Fruit fly (Drosophila melanogaster) whole organism, embryonic: ENCODE results near the gene bbg.

Experiments used
- Bgb ChIP-seq: fragments of 200-800 bp; sonication (Bioruptor generic); IDR thresholded peaks from 2 replicates; pipeline ENCODE4 v1.3.6; 2022; ENCODE audit warnings: missing biosample characterization, missing genetic modification characterization; ENCODE audit not compliant: partially characterized antibody
- CG10267 ChIP-seq: fragments of 200-800 bp; sonication (Bioruptor generic); optimal IDR thresholded peaks from 2 replicates; lab custom pipeline; 2018; ENCODE audit warnings: missing biosample characterization, mild to moderate bottlenecking, missing genetic modification characterization, moderate library complexity
- CG10321 ChIP-seq: fragments of 200-800 bp; sonication (Bioruptor generic); IDR thresholded peaks from 2 replicates; pipeline ENCODE4 v1.3.6; 2022; ENCODE audit warnings: missing biosample characterization, missing genetic modification characterization
- CG10543 ChIP-seq: fragments of 200-800 bp; sonication (Bioruptor generic); optimal IDR thresholded peaks from 3 replicates; lab custom pipeline; 2017; ENCODE audit warnings: missing biosample characterization, mild to moderate bottlenecking, missing genetic modification characterization, moderate library complexity
- CG11504 ChIP-seq: fragments of 200-800 bp; sonication (Bioruptor generic); optimal IDR thresholded peaks from 3 replicates; lab custom pipeline; 2019; ENCODE audit warnings: missing biosample characterization, mild to moderate bottlenecking, missing genetic modification characterization, moderate library complexity
- CG11696 ChIP-seq: fragments of 200-800 bp; sonication (Bioruptor generic); IDR thresholded peaks from 2 replicates; pipeline ENCODE4 v1.3.6; 2022; ENCODE audit warnings: missing biosample characterization, missing genetic modification characterization
- CG11723 ChIP-seq: fragments of 200-800 bp; sonication (Bioruptor generic); optimal IDR thresholded peaks from 2 replicates; lab custom pipeline; 2017; ENCODE audit warnings: missing biosample characterization, mild to moderate bottlenecking, missing genetic modification characterization
- CG12659 ChIP-seq: fragments of 200-800 bp; sonication (Bioruptor generic); optimal IDR thresholded peaks from 3 replicates; lab custom pipeline; 2017; ENCODE audit warnings: mild to moderate bottlenecking, missing biosample characterization, missing genetic modification reagents, missing genetic modification characterization
- CG13424 ChIP-seq: fragments of 200-800 bp; sonication (Bioruptor generic); optimal IDR thresholded peaks from 2 replicates; lab custom pipeline; 2019; ENCODE audit warnings: missing biosample characterization, mild to moderate bottlenecking, missing genetic modification characterization, moderate library complexity
- CG15601 ChIP-seq: fragments of 200-800 bp; sonication (Bioruptor generic); optimal IDR thresholded peaks from 3 replicates; lab custom pipeline; 2019; ENCODE audit warnings: missing biosample characterization, mild to moderate bottlenecking, missing genetic modification characterization, moderate library complexity
- CG18262 ChIP-seq: fragments of 200-800 bp; optimal IDR thresholded peaks from 3 replicates; lab custom pipeline; 2019; ENCODE audit warnings: missing biosample characterization, mild to moderate bottlenecking, missing genetic modification characterization, moderate library complexity
- CG30020 ChIP-seq: fragments of 200-800 bp; optimal IDR thresholded peaks from 2 replicates; lab custom pipeline; 2019; ENCODE audit warnings: missing biosample characterization, mild to moderate bottlenecking, missing genetic modification characterization, moderate library complexity
- CG42726 ChIP-seq: fragments of 200-800 bp; sonication (Bioruptor generic); IDR thresholded peaks from 2 replicates; pipeline ENCODE4 v1.3.6; 2022; ENCODE audit warnings: missing biosample characterization, missing genetic modification characterization; ENCODE audit not compliant: partially characterized antibody
- CG4854 ChIP-seq: fragments of 200-800 bp; sonication (Bioruptor generic); optimal IDR thresholded peaks from 2 replicates; lab custom pipeline; 2016; ENCODE audit warnings: missing biosample characterization, missing genetic modification characterization, inconsistent platforms
- CG6854 ChIP-seq: fragments of 200-800 bp; sonication (Bioruptor generic); optimal IDR thresholded peaks from 3 replicates; lab custom pipeline; 2017; ENCODE audit warnings: missing biosample characterization, mild to moderate bottlenecking, missing genetic modification characterization
- CG7963 ChIP-seq: fragments of 200-800 bp; sonication (Bioruptor generic); IDR thresholded peaks from 3 replicates; pipeline ENCODE4 v1.3.6; 2022; ENCODE audit warnings: missing biosample characterization, missing genetic modification characterization; ENCODE audit not compliant: partially characterized antibody
- CG8478 ChIP-seq: fragments of >200 bp; optimal IDR thresholded peaks from 2 replicates; lab custom pipeline; 2018
- CG9609 ChIP-seq: fragments of 200-800 bp; sonication (Bioruptor generic); optimal IDR thresholded peaks from 3 replicates; lab custom pipeline; 2016; ENCODE audit warnings: missing biosample characterization, missing genetic modification characterization
- CTCF ChIP-seq: fragments of 200-800 bp; sonication (Bioruptor generic); optimal IDR thresholded peaks from 2 replicates; lab custom pipeline; 2017; ENCODE audit warnings: missing biosample characterization, mild to moderate bottlenecking, missing genetic modification characterization, moderate library complexity
- Dbx ChIP-seq: fragments of 200-800 bp; sonication (Bioruptor generic); IDR thresholded peaks from 3 replicates; pipeline ENCODE4 v1.3.6; 2022; ENCODE audit warnings: missing biosample characterization, missing genetic modification characterization
- Deaf1 ChIP-seq: fragments of 200-800 bp; optimal IDR thresholded peaks from 3 replicates; lab custom pipeline; 2019; ENCODE audit warnings: missing biosample characterization, mild to moderate bottlenecking, missing genetic modification characterization, moderate library complexity
- Eip74EF ChIP-seq, 2 experiments: fragments of 200-800 bp in 1 of 2; fragments of >200 bp in 1 of 2; sonication (Bioruptor generic) in 1 of 2; optimal IDR thresholded peaks; 2 replicates each; lab custom pipeline; 2017 to 2019; ENCODE audit warnings: missing biosample characterization in 2 of 2, missing genetic modification characterization in 2 of 2, mild to moderate bottlenecking in 1 of 2, moderate library complexity in 1 of 2
- Elba2 ChIP-seq: fragments of 200-800 bp; sonication (Bioruptor generic); optimal IDR thresholded peaks from 3 replicates; lab custom pipeline; 2016; ENCODE audit warnings: missing biosample characterization, missing genetic modification characterization
- HHEX ChIP-seq: fragments of 200-800 bp; sonication (Bioruptor generic); optimal IDR thresholded peaks from 3 replicates; lab custom pipeline; 2017; ENCODE audit warnings: missing biosample characterization, mild to moderate bottlenecking, missing genetic modification characterization, missing genetic modification reagents
- HmgZ ChIP-seq: fragments of 200-800 bp; sonication (Bioruptor generic); optimal IDR thresholded peaks from 2 replicates; lab custom pipeline; 2018; ENCODE audit warnings: missing biosample characterization, mild to moderate bottlenecking, missing genetic modification characterization
- Hmx ChIP-seq: fragments of 200-800 bp; sonication (Bioruptor generic); optimal IDR thresholded peaks from 2 replicates; lab custom pipeline; 2016; ENCODE audit warnings: missing biosample characterization, missing genetic modification characterization
- Lhr ChIP-seq: fragments of 200-800 bp; sonication (Bioruptor generic); optimal IDR thresholded peaks from 3 replicates; lab custom pipeline; 2017; ENCODE audit warnings: mild to moderate bottlenecking, missing biosample characterization, missing genetic modification reagents, missing genetic modification characterization
- Opbp ChIP-seq: fragments of 200-800 bp; sonication (Bioruptor generic); IDR thresholded peaks from 3 replicates; pipeline ENCODE4 v1.3.6; 2022; ENCODE audit warnings: missing biosample characterization, missing genetic modification characterization; ENCODE audit not compliant: partially characterized antibody
- Pdp1 ChIP-seq, 2 experiments: fragments of 200-800 bp; sonication (Bioruptor generic); optimal IDR thresholded peaks; 3 replicates each; lab custom pipeline; 2016; ENCODE audit warnings: missing biosample characterization in 2 of 2, missing genetic modification characterization in 2 of 2, mild to moderate bottlenecking in 1 of 2, moderate library complexity in 1 of 2
- amos ChIP-seq: fragments of 200-800 bp; sonication (Bioruptor generic); IDR thresholded peaks from 2 replicates; pipeline ENCODE4 v1.3.6; 2022; ENCODE audit warnings: missing biosample characterization, missing genetic modification characterization; ENCODE audit not compliant: partially characterized antibody
- bowl ChIP-seq: fragments of 200-800 bp; sonication (Bioruptor generic); IDR thresholded peaks from 2 replicates; pipeline ENCODE4 v1.3.6; 2022; ENCODE audit warnings: missing biosample characterization, missing genetic modification characterization
- cad ChIP-seq: fragments of >200 bp; optimal IDR thresholded peaks from 2 replicates; lab custom pipeline; 2017; ENCODE audit warnings: missing biosample characterization, missing genetic modification characterization
- chm ChIP-seq: fragments of 200-800 bp; sonication (Bioruptor generic); IDR thresholded peaks from 2 replicates; pipeline ENCODE4 v1.3.6; 2022; ENCODE audit warnings: missing biosample characterization, missing genetic modification characterization
- crc ChIP-seq: fragments of 200-800 bp; sonication (Bioruptor generic); optimal IDR thresholded peaks from 2 replicates; lab custom pipeline; 2016; ENCODE audit warnings: missing biosample characterization, missing genetic modification characterization
- disco-r ChIP-seq: fragments of 200-800 bp; sonication (Bioruptor generic); optimal IDR thresholded peaks from 2 replicates; lab custom pipeline; 2016; ENCODE audit warnings: missing biosample characterization, missing genetic modification characterization
- ems ChIP-seq: fragments of 200-800 bp; sonication (Bioruptor generic); optimal IDR thresholded peaks from 3 replicates; lab custom pipeline; 2016; ENCODE audit warnings: missing biosample characterization, missing genetic modification characterization
- grn ChIP-seq: fragments of 200-800 bp; sonication (Bioruptor generic); optimal IDR thresholded peaks from 3 replicates; lab custom pipeline; 2017; ENCODE audit warnings: missing biosample characterization, missing genetic modification characterization
- hkb ChIP-seq, 2 experiments: fragments of 200-800 bp in 1 of 2; fragments of >200 bp in 1 of 2; sonication (Bioruptor generic) in 1 of 2; IDR thresholded peaks in 1 of 2; optimal IDR thresholded peaks in 1 of 2; 2 replicates each; pipeline versions ENCODE4 v1.3.6 to Lab custom; 2017 to 2022; ENCODE audit warnings: missing biosample characterization in 1 of 2, missing genetic modification characterization in 1 of 2
- knrl ChIP-seq: fragments of 200-800 bp; sonication (Bioruptor generic); IDR thresholded peaks from 3 replicates; pipeline ENCODE4 v1.3.6; 2022; ENCODE audit warnings: missing biosample characterization, missing genetic modification characterization; ENCODE audit not compliant: partially characterized antibody
- luna ChIP-seq: fragments of 200-800 bp; sonication (Bioruptor generic); optimal IDR thresholded peaks from 2 replicates; lab custom pipeline; 2016; ENCODE audit warnings: missing biosample characterization, missing genetic modification characterization
- mam ChIP-seq: fragments of 200-800 bp; sonication (Bioruptor generic); optimal IDR thresholded peaks from 3 replicates; lab custom pipeline; 2016; ENCODE audit warnings: missing biosample characterization, missing genetic modification characterization
- ranshi ChIP-seq: fragments of 200-800 bp; sonication (Bioruptor generic); IDR thresholded peaks from 2 replicates; pipeline ENCODE4 v1.3.6; 2022; ENCODE audit warnings: missing biosample characterization, missing genetic modification characterization
- stwl ChIP-seq: fragments of 200-800 bp; sonication (Bioruptor generic); optimal IDR thresholded peaks from 3 replicates; lab custom pipeline; 2018; ENCODE audit warnings: missing biosample characterization, mild to moderate bottlenecking, missing genetic modification characterization, moderate library complexity
- trem ChIP-seq: fragments of 200-800 bp; optimal IDR thresholded peaks from 3 replicates; lab custom pipeline; 2019; ENCODE audit warnings: missing biosample characterization, mild to moderate bottlenecking, missing genetic modification characterization, moderate library complexity
- z ChIP-seq: fragments of 200-800 bp; sonication (Bioruptor generic); IDR thresholded peaks from 3 replicates; pipeline ENCODE4 v1.3.6; 2022; ENCODE audit warnings: missing biosample characterization, missing genetic modification characterization
- zfh1 ChIP-seq: fragments of 200-800 bp; sonication (Bioruptor generic); IDR thresholded peaks from 3 replicates; pipeline ENCODE4 v1.3.6; 2022; ENCODE audit warnings: missing biosample characterization, missing genetic modification characterization

bbg gene

dm6 chr3L:14517525-14517924 lies 18.6 kb downstream of the bbg start, which contains the start of gene CG9592:
Gene CG9592, plus strand, starts transcription at chr3L:14517825.
- TF ChIP-seq Pdp1 (GFP tag; optimal IDR thresholded peaks at IDR 0.05; lab: Kevin White, UChicago) = peak in 1 of 2 experiments; percentile 55
- TF ChIP-seq Elba2 (GFP tag; lab: Kevin White, UChicago) = no peak

dm6 chr3L:14515690-14516089 lies 20.4 kb downstream of the bbg start:
- TF ChIP-seq hkb (optimal IDR thresholded peaks at IDR 0.05; lab: Kevin White, UChicago) (peak; percentile 16), hkb (GFP tag; IDR thresholded peaks at IDR 0.05; lab: Robert Waterston, UW) (no peak), bowl (GFP tag; lab: Robert Waterston, UW) (no peak)

dm6 chr3L:14513286-14513685 lies 22.8 kb downstream of the bbg start:
- TF ChIP-seq CG10267 (tag; lab: Kevin White, UChicago) = no peak
- TF ChIP-seq CG4854 = no peak
- TF ChIP-seq amos (GFP tag; lab: Robert Waterston, UW) = peak; percentile 53
- TF ChIP-seq CG42726 (GFP tag; lab: Robert Waterston, UW) = peak; percentile 34; the same call in 1 of the 2 replicates
- TF ChIP-seq Deaf1 (tag; lab: Kevin White, UChicago) = no peak
- no peak for TF ChIP-seq CG10321 (GFP tag; lab: Robert Waterston, UW)
- TF ChIP-seq zfh1 (GFP tag; lab: Robert Waterston, UW) = no peak
- TF ChIP-seq luna (GFP tag; lab: Kevin White, UChicago) = no peak
- TF ChIP-seq crc (GFP tag; lab: Kevin White, UChicago) = no peak
- TF ChIP-seq Bgb = peak; percentile 52; the same call in 1 of the 2 replicates
- peak; percentile 47 for TF ChIP-seq stwl (tag; lab: Kevin White, UChicago)
- no peak for TF ChIP-seq CG11723 (GFP tag; lab: Kevin White, UChicago)
- TF ChIP-seq knrl (GFP tag; lab: Robert Waterston, UW) = peak; percentile 36; the same call in 1 of the 3 replicates
- no peak for TF ChIP-seq CG15601
- no peak for TF ChIP-seq CG9609
- TF ChIP-seq CG6854 (GFP tag; lab: Kevin White, UChicago) = no peak
- no peak for TF ChIP-seq Dbx (GFP tag; lab: Robert Waterston, UW)
- no peak for TF ChIP-seq hkb (optimal IDR thresholded peaks at IDR 0.05; lab: Kevin White, UChicago)
- no peak for TF ChIP-seq hkb (GFP tag; IDR thresholded peaks at IDR 0.05; lab: Robert Waterston, UW)
- TF ChIP-seq CG10543 (GFP tag; lab: Kevin White, UChicago) = no peak
- TF ChIP-seq CG12659 (GFP tag; lab: Kevin White, UChicago) = no peak
- no peak for TF ChIP-seq CG13424 (tag; lab: Kevin White, UChicago)
- TF ChIP-seq mam = no peak
- peak; percentile 22 for TF ChIP-seq CG8478 (lab: Kevin White, UChicago)
- peak; percentile 83 for TF ChIP-seq CTCF (GFP tag; lab: Kevin White, UChicago)
- peak; percentile 3 for TF ChIP-seq trem (tag; lab: Kevin White, UChicago)
- 0 out of 3 replicates have a peak, but pooled peaks have one; percentile 24 for TF ChIP-seq Opbp
- no peak for TF ChIP-seq CG11696 (GFP tag; lab: Robert Waterston, UW)
- no peak for TF ChIP-seq CG7963 (GFP tag; lab: Robert Waterston, UW)
- TF ChIP-seq chm = no peak
- TF ChIP-seq CG30020 (tag; lab: Kevin White, UChicago) = no peak
- no peak for TF ChIP-seq ems
- no peak for TF ChIP-seq Hmx (GFP tag; lab: Kevin White, UChicago)
- TF ChIP-seq HHEX (GFP tag; lab: Kevin White, UChicago) = no peak
- TF ChIP-seq HmgZ (tag; lab: Kevin White, UChicago) = peak; percentile 23
- no peak for TF ChIP-seq ranshi (GFP tag; lab: Robert Waterston, UW)
- TF ChIP-seq Lhr = peak; percentile 38
- TF ChIP-seq disco-r = no peak
- no peak for TF ChIP-seq Eip74EF (GFP tag; optimal IDR thresholded peaks at IDR 0.05; lab: Kevin White, UChicago)
- no peak for TF ChIP-seq z (GFP tag; lab: Robert Waterston, UW)
- TF ChIP-seq cad (GFP tag; lab: Kevin White, UChicago) = no peak
- peak; percentile 6 for TF ChIP-seq CG11504 (tag; lab: Kevin White, UChicago)
- TF ChIP-seq CG18262 (tag; lab: Kevin White, UChicago) = no peak
- peak; percentile 58 for TF ChIP-seq grn (GFP tag; lab: Kevin White, UChicago)
